Fruit fly (Drosophila melanogaster) whole organism, embryonic: ENCODE data around the gene Scr.
A peak's percentile ranks its signal among the peaks of the same experiment; 100 is the strongest.

ENCODE experiments used
- Antp ChIP-seq: fragments of 200-800 bp; sonication (Bioruptor generic); optimal IDR thresholded peaks from 3 replicates; lab custom pipeline; 2016; ENCODE audit warnings: missing biosample characterization, missing genetic modification characterization
- Atf3 ChIP-seq: fragments of 200-800 bp; sonication (Bioruptor generic); optimal IDR thresholded peaks from 3 replicates; lab custom pipeline; 2016; ENCODE audit warnings: missing biosample characterization, missing genetic modification characterization
- CG11723 ChIP-seq: fragments of 200-800 bp; sonication (Bioruptor generic); optimal IDR thresholded peaks from 2 replicates; lab custom pipeline; 2017; ENCODE audit warnings: missing biosample characterization, mild to moderate bottlenecking, missing genetic modification characterization
- CG12236 ChIP-seq: fragments of 200-800 bp; sonication (Bioruptor generic); optimal IDR thresholded peaks from 2 replicates; lab custom pipeline; 2016; ENCODE audit warnings: missing biosample characterization, missing genetic modification characterization
- CG13894 ChIP-seq: fragments of 200-800 bp; sonication (Bioruptor generic); optimal IDR thresholded peaks from 3 replicates; lab custom pipeline; 2018; ENCODE audit warnings: missing biosample characterization, mild to moderate bottlenecking, missing genetic modification characterization, moderate library complexity
- CG14050 ChIP-seq: fragments of 200-800 bp; sonication (Bioruptor generic); IDR thresholded peaks from 3 replicates; pipeline ENCODE4 v1.3.6; 2022; ENCODE audit warnings: missing biosample characterization, missing genetic modification characterization
- CG16779 ChIP-seq: fragments of 200-800 bp; sonication (Bioruptor generic); IDR thresholded peaks from 2 replicates; pipeline ENCODE4 v1.3.6; 2022; ENCODE audit warnings: missing biosample characterization, missing genetic modification characterization
- CG2120 ChIP-seq: fragments of 200-800 bp; sonication (Bioruptor generic); optimal IDR thresholded peaks from 3 replicates; lab custom pipeline; 2016; ENCODE audit warnings: missing biosample characterization, missing genetic modification characterization
- CG30020 ChIP-seq: fragments of 200-800 bp; optimal IDR thresholded peaks from 2 replicates; lab custom pipeline; 2019; ENCODE audit warnings: missing biosample characterization, mild to moderate bottlenecking, missing genetic modification characterization, moderate library complexity
- CG31224 ChIP-seq: fragments of 200-800 bp; sonication (Bioruptor generic); IDR thresholded peaks from 2 replicates; pipeline ENCODE4 v1.3.6; 2022; ENCODE audit warnings: missing biosample characterization, missing genetic modification characterization
- CG31365 ChIP-seq: fragments of 200-800 bp; sonication (Bioruptor generic); optimal IDR thresholded peaks from 2 replicates; lab custom pipeline; 2018; ENCODE audit warnings: missing biosample characterization, mild to moderate bottlenecking, missing genetic modification characterization
- CG32532 ChIP-seq: fragments of 200-800 bp; sonication (Bioruptor generic); IDR thresholded peaks from 2 replicates; pipeline ENCODE4 v1.3.6; 2022; ENCODE audit warnings: missing biosample characterization, missing genetic modification characterization
- CG33213 ChIP-seq: fragments of 200-800 bp; sonication (Bioruptor generic); optimal IDR thresholded peaks from 3 replicates; lab custom pipeline; 2016; ENCODE audit warnings: missing biosample characterization, missing genetic modification characterization
- CG4360 ChIP-seq: fragments of 200-800 bp; sonication (Bioruptor generic); IDR thresholded peaks from 2 replicates; pipeline ENCODE4 v1.3.6; 2022; ENCODE audit warnings: missing biosample characterization, missing genetic modification characterization
- CG5180 ChIP-seq: fragments of 200-800 bp; sonication (Bioruptor generic); optimal IDR thresholded peaks from 3 replicates; lab custom pipeline; 2017; ENCODE audit warnings: missing biosample characterization, missing genetic modification characterization, mild to moderate bottlenecking, moderate library complexity, missing genetic modification reagents
- CG5245 ChIP-seq: fragments of 200-800 bp; sonication (Bioruptor generic); optimal IDR thresholded peaks from 3 replicates; lab custom pipeline; 2016; ENCODE audit warnings: missing biosample characterization, missing genetic modification characterization
- CG6791 ChIP-seq: fragments of 200-800 bp; sonication (Bioruptor generic); IDR thresholded peaks from 3 replicates; pipeline ENCODE4 v1.3.6; 2022; ENCODE audit warnings: missing biosample characterization, missing genetic modification characterization; ENCODE audit not compliant: partially characterized antibody
- CG8089 ChIP-seq: fragments of 200-800 bp; sonication (Bioruptor generic); optimal IDR thresholded peaks from 3 replicates; lab custom pipeline; 2016; ENCODE audit warnings: missing biosample characterization, missing genetic modification characterization
- CG8478 ChIP-seq: fragments of >200 bp; optimal IDR thresholded peaks from 2 replicates; lab custom pipeline; 2018
- CG8944 ChIP-seq: fragments of 200-800 bp; sonication (Bioruptor generic); optimal IDR thresholded peaks from 3 replicates; lab custom pipeline; 2016; ENCODE audit warnings: missing biosample characterization, missing genetic modification characterization
- CG9817 ChIP-seq: fragments of 200-800 bp; sonication (Bioruptor generic); optimal IDR thresholded peaks from 2 replicates; lab custom pipeline; 2018; ENCODE audit warnings: missing biosample characterization, mild to moderate bottlenecking, missing genetic modification characterization, moderate library complexity
- CG9876 ChIP-seq: fragments of 200-800 bp; sonication (Bioruptor generic); optimal IDR thresholded peaks from 2 replicates; lab custom pipeline; 2016; ENCODE audit warnings: missing biosample characterization, missing genetic modification characterization
- Deaf1 ChIP-seq: fragments of 200-800 bp; optimal IDR thresholded peaks from 3 replicates; lab custom pipeline; 2019; ENCODE audit warnings: missing biosample characterization, mild to moderate bottlenecking, missing genetic modification characterization, moderate library complexity
- Drgx ChIP-seq: fragments of 200-800 bp; sonication (Bioruptor generic); IDR thresholded peaks from 2 replicates; pipeline ENCODE4 v1.3.6; 2022; ENCODE audit warnings: missing biosample characterization, missing genetic modification characterization
- Meics ChIP-seq: fragments of 200-800 bp; sonication (Bioruptor generic); optimal IDR thresholded peaks from 2 replicates; lab custom pipeline; 2017; ENCODE audit warnings: missing biosample characterization, mild to moderate bottlenecking, missing genetic modification characterization
- Rfx ChIP-seq: fragments of 200-800 bp; sonication (Bioruptor generic); IDR thresholded peaks from 2 replicates; pipeline ENCODE4 v1.3.6; 2022; ENCODE audit warnings: missing biosample characterization, missing genetic modification characterization
- Sox100B ChIP-seq: fragments of 200-800 bp; sonication (Bioruptor generic); optimal IDR thresholded peaks from 3 replicates; lab custom pipeline; 2018; ENCODE audit warnings: missing biosample characterization, mild to moderate bottlenecking, missing genetic modification characterization
- TFAM ChIP-seq: fragments of 200-800 bp; sonication (Bioruptor generic); optimal IDR thresholded peaks from 2 replicates; lab custom pipeline; 2017; ENCODE audit warnings: missing biosample characterization, missing genetic modification characterization, inconsistent platforms
- Taf1 ChIP-seq: fragments of 200-800 bp; sonication (Bioruptor generic); IDR thresholded peaks from 2 replicates; pipeline ENCODE4 v1.3.6; 2022; ENCODE audit warnings: missing biosample characterization, missing genetic modification characterization
- abd-A ChIP-seq: fragments of 200-800 bp; sonication (Bioruptor generic); optimal IDR thresholded peaks from 3 replicates; lab custom pipeline; 2019; ENCODE audit warnings: missing biosample characterization, mild to moderate bottlenecking, missing genetic modification characterization, moderate library complexity
- bbx ChIP-seq: fragments of 200-800 bp; sonication (Bioruptor generic); IDR thresholded peaks from 2 replicates; pipeline ENCODE4 v1.3.6; 2022; ENCODE audit warnings: missing biosample characterization, missing genetic modification characterization; ENCODE audit not compliant: partially characterized antibody
- bowl ChIP-seq: fragments of 200-800 bp; sonication (Bioruptor generic); IDR thresholded peaks from 2 replicates; pipeline ENCODE4 v1.3.6; 2022; ENCODE audit warnings: missing biosample characterization, missing genetic modification characterization
- cad ChIP-seq: fragments of >200 bp; optimal IDR thresholded peaks from 2 replicates; lab custom pipeline; 2017; ENCODE audit warnings: missing biosample characterization, missing genetic modification characterization
- cg ChIP-seq: fragments of 200-800 bp; sonication (Bioruptor generic); optimal IDR thresholded peaks from 3 replicates; lab custom pipeline; 2019; ENCODE audit warnings: missing biosample characterization, mild to moderate bottlenecking, missing genetic modification characterization, moderate library complexity
- chinmo ChIP-seq: fragments of 200-800 bp; sonication (Bioruptor generic); IDR thresholded peaks from 4 replicates; pipeline ENCODE4 v1.3.6; 2022; ENCODE audit warnings: missing biosample characterization, missing genetic modification characterization; ENCODE audit not compliant: partially characterized antibody
- crp ChIP-seq, 2 experiments: fragments of 200-800 bp; sonication (Bioruptor generic); optimal IDR thresholded peaks; 2 replicates in 1 of 2; 3 replicates in 1 of 2; lab custom pipeline; 2017; ENCODE audit warnings: missing biosample characterization in 2 of 2, missing genetic modification characterization in 2 of 2, mild to moderate bottlenecking in 1 of 2, moderate library complexity in 1 of 2
- da ChIP-seq: fragments of 200-800 bp; sonication (Bioruptor generic); optimal IDR thresholded peaks from 2 replicates; lab custom pipeline; 2016; ENCODE audit warnings: missing biosample characterization, missing genetic modification characterization
- disco-r ChIP-seq: fragments of 200-800 bp; sonication (Bioruptor generic); optimal IDR thresholded peaks from 2 replicates; lab custom pipeline; 2016; ENCODE audit warnings: missing biosample characterization, missing genetic modification characterization
- dysf ChIP-seq: fragments of 200-800 bp; sonication (Bioruptor generic); IDR thresholded peaks from 3 replicates; pipeline ENCODE4 v1.3.6; 2022; ENCODE audit warnings: missing biosample characterization, missing genetic modification characterization
- insv ChIP-seq, 2 experiments: fragments of 200-800 bp; sonication (Bioruptor generic); optimal IDR thresholded peaks; 3 replicates each; lab custom pipeline; 2016 to 2018; ENCODE audit warnings: missing biosample characterization in 2 of 2, missing genetic modification characterization in 2 of 2
- nerfin-2 ChIP-seq: fragments of 200-800 bp; sonication (Bioruptor generic); IDR thresholded peaks from 2 replicates; pipeline ENCODE4 v1.3.6; 2022; ENCODE audit warnings: missing biosample characterization, missing genetic modification characterization; ENCODE audit not compliant: partially characterized antibody
- nmo ChIP-seq: fragments of 200-800 bp; sonication (Bioruptor generic); optimal IDR thresholded peaks from 2 replicates; lab custom pipeline; 2018; ENCODE audit warnings: missing biosample characterization, mild to moderate bottlenecking, missing genetic modification characterization, moderate library complexity
- pfk ChIP-seq: fragments of 200-800 bp; sonication (Bioruptor generic); optimal IDR thresholded peaks from 2 replicates; lab custom pipeline; 2018; ENCODE audit warnings: missing biosample characterization, mild to moderate bottlenecking, missing genetic modification characterization, moderate library complexity
- pros ChIP-seq: fragments of 200-800 bp; sonication (Bioruptor generic); optimal IDR thresholded peaks from 3 replicates; lab custom pipeline; 2019; ENCODE audit warnings: missing biosample characterization, mild to moderate bottlenecking, missing genetic modification characterization, moderate library complexity
- psq ChIP-seq: fragments of 200-800 bp; sonication (Bioruptor generic); optimal IDR thresholded peaks from 2 replicates; lab custom pipeline; 2017; ENCODE audit warnings: missing biosample characterization, missing genetic modification characterization
- sens ChIP-seq: fragments of 200-800 bp; sonication (Bioruptor generic); peaks from one replicate; lab custom pipeline; 2016; ENCODE audit warnings: missing biosample characterization, missing genetic modification characterization
- sima ChIP-seq: fragments of 200-800 bp; sonication (Bioruptor generic); optimal IDR thresholded peaks from 2 replicates; lab custom pipeline; 2016; ENCODE audit warnings: missing biosample characterization, missing genetic modification characterization
- wdn ChIP-seq: fragments of 200-800 bp; sonication (Bioruptor generic); IDR thresholded peaks from 2 replicates; pipeline ENCODE4 v1.3.6; 2022; ENCODE audit warnings: missing biosample characterization, missing genetic modification characterization
- wor ChIP-seq: fragments of 200-800 bp; sonication (Bioruptor generic); IDR thresholded peaks from 2 replicates; pipeline ENCODE4 v1.3.6; 2022; ENCODE audit warnings: missing biosample characterization, missing genetic modification characterization

Scr gene

dm6 chr3R:6817200-6817599 lies 32.6 kb downstream of the Scr start:
- TF ChIP-seq CG13894 (tag; lab: Kevin White, UChicago), result peak; percentile 72
- 0 out of 4 replicates have a peak, but pooled peaks have one; percentile 61 for TF ChIP-seq chinmo (GFP tag; lab: Robert Waterston, UW)
- peak; percentile 17 for TF ChIP-seq sens (GFP tag; lab: Kevin White, UChicago)
- TF ChIP-seq CG31365 (tag; lab: Kevin White, UChicago), result peak; percentile 25
- TF ChIP-seq cg, result peak; percentile 16
- no peak for TF ChIP-seq Taf1 (GFP tag; lab: Robert Waterston, UW)
- TF ChIP-seq Deaf1 (tag; lab: Kevin White, UChicago), result peak; percentile 42
- 0 out of 2 replicates have a peak, but pooled peaks have one; percentile 36 for TF ChIP-seq CG16779 (GFP tag; lab: Robert Waterston, UW)
- TF ChIP-seq psq (GFP tag; lab: Kevin White, UChicago), result no peak
- TF ChIP-seq wdn (GFP tag; lab: Robert Waterston, UW), result no peak
- no peak for TF ChIP-seq CG12236 (GFP tag; lab: Kevin White, UChicago)
- no peak for TF ChIP-seq nmo (GFP tag; lab: Kevin White, UChicago)
- no peak for TF ChIP-seq sima (GFP tag; lab: Kevin White, UChicago)
- TF ChIP-seq abd-A, result peak; percentile 86
- TF ChIP-seq Atf3 (GFP tag; lab: Kevin White, UChicago), result no peak
- TF ChIP-seq, all 482 proteins: peak for 8

dm6 chr3R:6816272-6816980 lies 33.4 kb downstream of the Scr start:
- TF ChIP-seq pfk (GFP tag; lab: Kevin White, UChicago), result peak; percentile 41
- TF ChIP-seq CG6791 (GFP tag; lab: Robert Waterston, UW), result peak; percentile 46; the same call in 1 of the 3 replicates
- 0 out of 2 replicates have a peak, but pooled peaks have one; percentile 46 for TF ChIP-seq bbx (GFP tag; lab: Robert Waterston, UW)
- no peak for TF ChIP-seq nerfin-2 (GFP tag; lab: Robert Waterston, UW)
- TF ChIP-seq CG14050 (GFP tag; lab: Robert Waterston, UW), result no peak
- TF ChIP-seq bowl, result no peak
- peak; percentile 82 for TF ChIP-seq abd-A
- TF ChIP-seq CG33213 (GFP tag; lab: Kevin White, UChicago), result no peak
- TF ChIP-seq crp (GFP tag; optimal IDR thresholded peaks at IDR 0.05; lab: Kevin White, UChicago), result no peak
- no peak for TF ChIP-seq CG31224 (GFP tag; lab: Robert Waterston, UW)
- no peak for TF ChIP-seq da
- TF ChIP-seq Meics (GFP tag; lab: Kevin White, UChicago), result peak; percentile 15
- no peak for TF ChIP-seq insv (GFP tag; optimal IDR thresholded peaks at IDR 0.05; lab: Kevin White, UChicago)
- no peak for TF ChIP-seq TFAM
- TF ChIP-seq CG2120, result no peak
- no peak for TF ChIP-seq CG8478 (lab: Kevin White, UChicago)
- TF ChIP-seq CG32532 (GFP tag; lab: Robert Waterston, UW), result 0 out of 2 replicates have a peak, but pooled peaks have one; percentile 24
- peak; percentile 26; the same call in 1 of the 2 replicates for TF ChIP-seq Rfx
- no peak for TF ChIP-seq CG11723 (GFP tag; lab: Kevin White, UChicago)
- peak; percentile 30 for TF ChIP-seq Sox100B (GFP tag; lab: Kevin White, UChicago)
- TF ChIP-seq CG8944 (GFP tag; lab: Kevin White, UChicago), result no peak
- no peak for TF ChIP-seq CG5245 (GFP tag; lab: Kevin White, UChicago)
- TF ChIP-seq cad (GFP tag; lab: Kevin White, UChicago), result no peak
- TF ChIP-seq dysf, result no peak
- TF ChIP-seq pros (GFP tag; lab: Kevin White, UChicago), result peak; percentile 63
- peak; percentile 12 for TF ChIP-seq CG5180 (GFP tag; lab: Kevin White, UChicago)
- TF ChIP-seq CG30020, result no peak
- no peak for TF ChIP-seq CG4360
- TF ChIP-seq CG9817, result no peak
- TF ChIP-seq disco-r (GFP tag; lab: Kevin White, UChicago), result no peak
- no peak for TF ChIP-seq wor (GFP tag; lab: Robert Waterston, UW)
- TF ChIP-seq CG8089 (GFP tag; lab: Kevin White, UChicago), result no peak
- no peak for TF ChIP-seq Antp
- 0 out of 2 replicates have a peak, but pooled peaks have one; percentile 31 for TF ChIP-seq Drgx (GFP tag; lab: Robert Waterston, UW)
- TF ChIP-seq CG9876 (GFP tag; lab: Kevin White, UChicago), result no peak
